Fruit fly (Drosophila melanogaster) whole organism, pupa: ENCODE results near the gene CG34242.

Source experiments
- CG10348 ChIP-seq: fragments of 200-800 bp; sonication (Bioruptor generic); IDR thresholded peaks from 2 replicates; pipeline ENCODE4 v1.3.6; 2022; ENCODE audit warnings: missing biosample characterization, missing genetic modification characterization
- CG14655 ChIP-seq: fragments of 200-800 bp; sonication (Bioruptor generic); optimal IDR thresholded peaks from 3 replicates; lab custom pipeline; 2017; ENCODE audit warnings: mild to moderate bottlenecking, missing biosample characterization, missing genetic modification reagents, missing genetic modification characterization
- CG34367 ChIP-seq: fragments of 200-800 bp; sonication (Bioruptor generic); optimal IDR thresholded peaks from 2 replicates; lab custom pipeline; 2018; ENCODE audit warnings: missing biosample characterization, mild to moderate bottlenecking, missing genetic modification characterization
- CG4496 ChIP-seq: fragments of 200-800 bp; sonication (Bioruptor generic); IDR thresholded peaks from 3 replicates; pipeline ENCODE4 v1.3.6; 2022; ENCODE audit warnings: missing biosample characterization, missing genetic modification characterization
- CG8159 ChIP-seq: fragments of 200-800 bp; sonication (Bioruptor generic); optimal IDR thresholded peaks from 3 replicates; lab custom pipeline; 2018; ENCODE audit warnings: missing biosample characterization, mild to moderate bottlenecking, missing genetic modification characterization, moderate library complexity
- CG8301 ChIP-seq: fragments of 200-800 bp; sonication (Bioruptor generic); optimal IDR thresholded peaks from 2 replicates; lab custom pipeline; 2018; ENCODE audit warnings: missing biosample characterization, mild to moderate bottlenecking, missing genetic modification characterization
- CG9948 ChIP-seq: fragments of 200-800 bp; sonication (Bioruptor generic); optimal IDR thresholded peaks from 2 replicates; lab custom pipeline; 2018; ENCODE audit warnings: missing biosample characterization, mild to moderate bottlenecking, missing genetic modification characterization, moderate library complexity
- D1 ChIP-seq: fragments of 200-800 bp; sonication (Bioruptor generic); optimal IDR thresholded peaks from 2 replicates; lab custom pipeline; 2018; ENCODE audit warnings: missing biosample characterization, mild to moderate bottlenecking, missing genetic modification characterization, moderate library complexity
- Snoo ChIP-seq: fragments of 200-800 bp; sonication (Bioruptor generic); optimal IDR thresholded peaks from 3 replicates; lab custom pipeline; 2017; ENCODE audit warnings: missing biosample characterization, mild to moderate bottlenecking, missing genetic modification characterization, inconsistent platforms
- fd96Ca ChIP-seq: fragments of 200-800 bp; sonication (Bioruptor generic); IDR thresholded peaks from 3 replicates; pipeline ENCODE4 v1.3.6; 2022; ENCODE audit warnings: missing biosample characterization, missing genetic modification characterization
- gl ChIP-seq: fragments of 200-800 bp; sonication (Bioruptor generic); optimal IDR thresholded peaks from 2 replicates; lab custom pipeline; 2018; ENCODE audit warnings: missing biosample characterization, mild to moderate bottlenecking, missing genetic modification characterization
- rn ChIP-seq: fragments of 200-800 bp; sonication (Bioruptor generic); IDR thresholded peaks from 2 replicates; pipeline ENCODE4 v1.3.6; 2022; ENCODE audit warnings: missing biosample characterization, missing genetic modification characterization

dm6 chr3L:12572366-12572765 lies 38.6 kb downstream of the CG34242 start, which contains the start of gene sowah:
- TF ChIP-seq gl (tag; lab: Kevin White, UChicago) = no peak
- TF ChIP-seq Snoo (tag; lab: Kevin White, UChicago) = peak; percentile 41
- peak; percentile 26 for TF ChIP-seq CG14655 (GFP tag; lab: Kevin White, UChicago)
- TF ChIP-seq rn (GFP tag; lab: Robert Waterston, UW) = no peak
- peak; percentile 19 for TF ChIP-seq CG34367 (tag; lab: Kevin White, UChicago)
- TF ChIP-seq CG8301 (tag; lab: Kevin White, UChicago) = no peak
- no peak for TF ChIP-seq CG4496
- peak; percentile 87 for TF ChIP-seq D1 (tag; lab: Kevin White, UChicago)
- TF ChIP-seq CG8159 (tag; lab: Kevin White, UChicago) = peak; percentile 35
- TF ChIP-seq CG9948 (tag; lab: Kevin White, UChicago) = no peak
- no peak; the same call in 2 of the 3 replicates for TF ChIP-seq fd96Ca (GFP tag; lab: Robert Waterston, UW)
- TF ChIP-seq CG10348 (GFP tag; lab: Robert Waterston, UW) = no peak
